Worm (Caenorhabditis elegans) whole organism, L4 larva: ENCODE measurements around the gene cyp-13A8.

ENCODE experiments used
- D1046.2 ChIP-seq: fragments of 200-800 bp; sonication (Bioruptor generic); IDR thresholded peaks from 2 replicates; pipeline ENCODE4 v1.3.6; 2022; ENCODE audit warnings: missing genetic modification characterization, missing compliant biosample characterization
- F10B5.3 ChIP-seq: sonication (generic microtip); optimal IDR thresholded peaks from 2 replicates; lab custom pipeline; 2016; ENCODE audit warnings: mild to moderate bottlenecking, missing genetic modification characterization, missing compliant biosample characterization
- F37D6.2 ChIP-seq: sonication (generic microtip); optimal IDR thresholded peaks from 2 replicates; lab custom pipeline; 2016; ENCODE audit warnings: mild to moderate bottlenecking, missing genetic modification characterization, missing compliant biosample characterization
- R02D3.7 ChIP-seq: fragments of 150-350 bp; sonication (generic microtip); optimal IDR thresholded peaks from 3 replicates; lab custom pipeline; 2014; ENCODE audit warnings: missing biosample characterization, missing genetic modification characterization
- Y48G9A.11 ChIP-seq: fragments of 200-800 bp; sonication (Bioruptor generic); IDR thresholded peaks from 2 replicates; pipeline ENCODE4 v1.3.6; 2022; ENCODE audit warnings: missing genetic modification reagents, missing genetic modification characterization, missing compliant biosample characterization
- ZK337.2 ChIP-seq: fragments of 200-800 bp; sonication (Bioruptor generic); IDR thresholded peaks from 2 replicates; pipeline ENCODE4 v1.3.6; 2022; ENCODE audit warnings: missing genetic modification reagents, missing genetic modification characterization, missing compliant biosample characterization
- aha-1 ChIP-seq: fragments of 150-350 bp; peaks from one replicate; lab custom pipeline; 2014; ENCODE audit warnings: missing biosample characterization, missing genetic modification characterization
- ceh-82 ChIP-seq: sonication (generic microtip); optimal IDR thresholded peaks from 2 replicates; lab custom pipeline; 2017; ENCODE audit warnings: missing biosample characterization, missing genetic modification characterization
- ces-1 ChIP-seq: fragments of 150-350 bp; sonication (generic microtip); optimal IDR thresholded peaks from 4 replicates; lab custom pipeline; 2014; ENCODE audit warnings: missing biosample characterization, missing genetic modification reagents, missing genetic modification characterization
- ctbp-1 ChIP-seq: fragments of 200-800 bp; sonication (Bioruptor generic); IDR thresholded peaks from 2 replicates; pipeline ENCODE4 v1.3.6; 2022; ENCODE audit warnings: missing genetic modification reagents, missing genetic modification characterization, missing compliant biosample characterization
- daf-16 ChIP-seq, 3 experiments: sonication (generic microtip); optimal IDR thresholded peaks; 2 replicates each; lab custom pipeline; 2016 to 2017; ENCODE audit warnings: missing genetic modification characterization in 3 of 3, missing genetic modification reagents in 3 of 3, mild to moderate bottlenecking in 2 of 3, missing compliant biosample characterization in 2 of 3, missing biosample characterization in 1 of 3, moderate library complexity in 1 of 3
- daf-19 ChIP-seq: fragments of 200-800 bp; sonication (Bioruptor generic); conservative IDR thresholded peaks from 2 replicates; pipeline ENCODE4 v1.3.6; 2022; ENCODE audit warnings: missing genetic modification characterization, missing compliant biosample characterization
- daf-8 ChIP-seq: fragments of 200-800 bp; sonication (Bioruptor generic); IDR thresholded peaks from 2 replicates; pipeline ENCODE4 v1.3.6; 2022; ENCODE audit warnings: missing genetic modification characterization, missing compliant biosample characterization
- dmd-6 ChIP-seq: fragments of 200-800 bp; sonication (Bioruptor generic); IDR thresholded peaks from 2 replicates; pipeline ENCODE4 v1.3.6; 2022; ENCODE audit warnings: missing genetic modification reagents, missing genetic modification characterization, missing compliant biosample characterization
- dmd-8 ChIP-seq: fragments of 200-800 bp; sonication (Bioruptor generic); IDR thresholded peaks from 2 replicates; pipeline ENCODE4 v1.3.6; 2022; ENCODE audit warnings: missing genetic modification characterization, missing compliant biosample characterization
- dmd-9 ChIP-seq: fragments of 200-800 bp; sonication (Bioruptor generic); IDR thresholded peaks from 2 replicates; pipeline ENCODE4 v1.3.6; 2022; ENCODE audit warnings: missing genetic modification reagents, missing genetic modification characterization, missing compliant biosample characterization
- duxl-1 ChIP-seq: sonication (generic microtip); optimal IDR thresholded peaks from 2 replicates; lab custom pipeline; 2016; ENCODE audit warnings: mild to moderate bottlenecking, missing genetic modification characterization, moderate library complexity, missing compliant biosample characterization; ENCODE audit not compliant: poor library complexity
- egl-43 ChIP-seq: fragments of 200-800 bp; sonication (Bioruptor generic); IDR thresholded peaks from 2 replicates; pipeline ENCODE4 v1.3.6; 2022; ENCODE audit warnings: missing genetic modification reagents, missing genetic modification characterization, missing compliant biosample characterization
- hif-1 ChIP-seq, 2 experiments: sonication (generic microtip); optimal IDR thresholded peaks; 2 replicates each; lab custom pipeline; 2016 to 2017; ENCODE audit warnings: missing compliant biosample characterization in 2 of 2, missing genetic modification characterization in 2 of 2, missing genetic modification reagents in 2 of 2, missing genotype in 2 of 2, mild to moderate bottlenecking in 1 of 2
- hlh-11 ChIP-seq: fragments of 200-800 bp; sonication (Bioruptor generic); optimal IDR thresholded peaks from 2 replicates; lab custom pipeline; 2018; ENCODE audit warnings: mild to moderate bottlenecking, missing genetic modification characterization, missing compliant biosample characterization
- jun-1 ChIP-seq: fragments of 150-350 bp; optimal IDR thresholded peaks from 2 replicates; lab custom pipeline; 2014; ENCODE audit warnings: missing biosample characterization, missing genetic modification reagents, missing genetic modification characterization
- lin-38 ChIP-seq: fragments of 200-800 bp; sonication (Bioruptor generic); IDR thresholded peaks from 2 replicates; pipeline ENCODE4 v1.3.6; 2022; ENCODE audit warnings: missing genetic modification reagents, missing genetic modification characterization, missing compliant biosample characterization
- lin-39 ChIP-seq: fragments of 150-350 bp; optimal IDR thresholded peaks from 2 replicates; lab custom pipeline; 2014; ENCODE audit warnings: missing biosample characterization, missing genetic modification reagents, missing genetic modification characterization
- madf-9 ChIP-seq: fragments of 200-800 bp; sonication (Bioruptor generic); conservative IDR thresholded peaks from 2 replicates; pipeline ENCODE4 v1.3.6; 2022; ENCODE audit warnings: missing genetic modification reagents, missing genetic modification characterization, missing compliant biosample characterization
- nhr-11 ChIP-seq: fragments of 150-350 bp; optimal IDR thresholded peaks from 2 replicates; lab custom pipeline; 2014; ENCODE audit warnings: missing biosample characterization, missing genetic modification characterization
- nhr-237 ChIP-seq: sonication (generic microtip); optimal IDR thresholded peaks from 2 replicates; lab custom pipeline; 2017; ENCODE audit warnings: missing biosample characterization, missing genetic modification characterization
- nhr-28 ChIP-seq: fragments of 150-350 bp; optimal IDR thresholded peaks from 2 replicates; lab custom pipeline; 2014; ENCODE audit warnings: missing biosample characterization, missing genetic modification characterization
- nhr-42 ChIP-seq: fragments of 200-800 bp; sonication (Bioruptor generic); IDR thresholded peaks from 2 replicates; pipeline ENCODE4 v1.3.6; 2022; ENCODE audit warnings: missing genetic modification characterization, missing compliant biosample characterization
- nhr-48 ChIP-seq: sonication (generic microtip); optimal IDR thresholded peaks from 2 replicates; lab custom pipeline; 2016; ENCODE audit warnings: mild to moderate bottlenecking, missing genetic modification characterization, missing compliant biosample characterization
- nhr-6 ChIP-seq: fragments of 150-350 bp; optimal IDR thresholded peaks from 2 replicates; lab custom pipeline; 2014; ENCODE audit warnings: missing biosample characterization, missing genetic modification characterization
- nhr-77 ChIP-seq: fragments of 150-350 bp; optimal IDR thresholded peaks from 2 replicates; lab custom pipeline; 2014; ENCODE audit warnings: missing biosample characterization, missing genetic modification characterization
- pha-4 ChIP-seq, 2 experiments: fragments of 150-350 bp in 1 of 2; fragments of 200-800 bp in 1 of 2; sonication (Bioruptor generic) in 1 of 2; IDR thresholded peaks in 1 of 2; optimal IDR thresholded peaks in 1 of 2; 2 replicates each; pipeline versions ENCODE4 v1.3.6 to Lab custom; 2014 to 2022; ENCODE audit warnings: missing genetic modification characterization in 2 of 2, missing genetic modification reagents in 2 of 2, missing biosample characterization in 1 of 2, missing compliant biosample characterization in 1 of 2
- set-16 ChIP-seq: fragments of 200-800 bp; sonication (Bioruptor generic); IDR thresholded peaks from 2 replicates; pipeline ENCODE4 v1.3.6; 2022; ENCODE audit warnings: missing genetic modification reagents, missing genetic modification characterization, missing compliant biosample characterization
- snpc-4 ChIP-seq: fragments of 150-350 bp; optimal IDR thresholded peaks from 2 replicates; lab custom pipeline; 2014; ENCODE audit warnings: missing biosample characterization, missing genetic modification characterization
- spr-1 ChIP-seq: sonication (generic microtip); optimal IDR thresholded peaks from 2 replicates; lab custom pipeline; 2016; ENCODE audit warnings: mild to moderate bottlenecking, missing genetic modification characterization, missing compliant biosample characterization
- tag-97 ChIP-seq: fragments of 200-800 bp; sonication (Bioruptor generic); IDR thresholded peaks from 2 replicates; pipeline ENCODE4 v1.3.6; 2022; ENCODE audit warnings: missing genetic modification characterization, missing compliant biosample characterization
- unc-130 ChIP-seq: sonication (generic microtip); optimal IDR thresholded peaks from 2 replicates; lab custom pipeline; 2016; ENCODE audit warnings: missing genetic modification reagents, missing genetic modification characterization, missing compliant biosample characterization
- unc-39 ChIP-seq: sonication (generic microtip); optimal IDR thresholded peaks from 2 replicates; lab custom pipeline; 2017; ENCODE audit warnings: missing biosample characterization, missing genetic modification characterization
- vab-7 ChIP-seq: fragments of 200-800 bp; sonication (Bioruptor generic); IDR thresholded peaks from 2 replicates; pipeline ENCODE4 v1.3.6; 2022; ENCODE audit warnings: missing genetic modification reagents, missing genetic modification characterization, missing compliant biosample characterization
- zfp-3 ChIP-seq: fragments of 200-800 bp; sonication (Bioruptor generic); conservative IDR thresholded peaks from 2 replicates; pipeline ENCODE4 v1.3.6; 2022; ENCODE audit warnings: missing genetic modification reagents, missing genetic modification characterization, missing compliant biosample characterization
- zip-2 ChIP-seq: fragments of 150-350 bp; optimal IDR thresholded peaks from 2 replicates; lab custom pipeline; 2014; ENCODE audit warnings: missing biosample characterization, missing genetic modification characterization
- ztf-11 ChIP-seq: fragments of 150-350 bp; optimal IDR thresholded peaks from 2 replicates; lab custom pipeline; 2014; ENCODE audit warnings: missing biosample characterization, missing genetic modification characterization

The cyp-13A8 gene

ce11 chrII:9827852-9828251 is 20.5 kb upstream of the cyp-13A8 start, which contains the start of gene eyg-1:
Gene eyg-1 (minus strand): TSS chrII:9827952.
- TF ChIP-seq D1046.2 (no peak), pha-4 (GFP tag; IDR thresholded peaks at IDR 0.05; lab: Robert Waterston, UW) (no peak), pha-4 (tag; optimal IDR thresholded peaks at IDR 0.05; lab: Kevin White, UChicago) (no peak), aha-1 (peak; percentile 53), ceh-82 (tag; lab: Kevin White, UChicago) (no peak), unc-130 (GFP tag; lab: Kevin White, UChicago) (no peak), hlh-11 (tag; lab: Kevin White, UChicago) (no peak)
- TF ChIP-seq, all 104 proteins: peak for 1

DNA sequence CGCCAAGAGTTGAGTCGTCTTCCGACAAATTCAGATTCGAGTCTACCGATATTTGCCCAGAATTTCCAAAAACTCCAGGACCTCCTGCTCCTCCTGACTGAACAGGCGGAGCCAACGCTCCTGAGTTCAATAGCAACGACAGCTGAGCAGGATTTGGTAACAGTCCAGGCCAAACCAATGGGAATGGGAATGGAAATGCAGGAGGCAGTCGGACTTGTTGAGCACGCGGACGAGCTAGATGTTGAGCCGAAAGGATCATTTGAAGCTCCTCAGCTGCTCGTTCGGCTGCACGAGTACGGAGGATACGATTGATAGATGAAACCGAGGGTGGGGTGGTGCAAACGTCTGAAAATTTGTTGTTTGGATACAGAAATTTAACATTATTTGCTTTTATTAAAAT is 19.6 kb upstream of the cyp-13A8 start:
- TF ChIP-seq aha-1: peak; percentile 56
- no peak for TF ChIP-seq daf-16 (GFP tag; optimal IDR thresholded peaks at IDR 0.05; lab: Kevin White, UChicago)
- no peak for TF ChIP-seq daf-16 (tag; optimal IDR thresholded peaks at IDR 0.05; lab: Kevin White, UChicago)
- TF ChIP-seq F10B5.3 (tag; lab: Kevin White, UChicago): no peak

DNA sequence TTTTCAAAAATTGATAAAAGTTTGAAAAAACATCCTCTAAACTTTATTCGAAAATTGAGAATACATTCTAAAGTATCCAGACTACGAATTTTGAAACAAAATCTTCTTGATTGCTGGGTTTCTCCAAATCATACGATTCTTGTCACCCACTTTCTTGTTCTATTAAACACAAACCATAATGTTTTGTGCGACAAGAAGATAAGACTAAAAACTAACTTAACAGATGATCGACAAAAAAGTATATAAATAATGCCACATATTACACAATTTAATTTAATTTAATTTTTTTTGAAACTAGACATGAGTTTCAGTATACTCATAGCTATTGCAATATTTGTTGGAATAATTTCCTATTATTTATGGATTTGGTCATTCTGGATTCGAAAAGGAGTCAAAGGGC is 4.0 kb downstream of the cyp-13A8 start, which contains the start of gene cyp-13A7:
Gene cyp-13A7, plus strand, starts transcription at position 301 of the 400 bp plus-strand sequence.
- peak; percentile 17 for TF ChIP-seq nhr-28 (tag; lab: Kevin White, UChicago)
- TF ChIP-seq dmd-6: peak; percentile 6; the same call in 1 of the 2 replicates
- no peak for TF ChIP-seq ztf-11

ce11 chrII:9802642-9803041 is 4.7 kb downstream of the cyp-13A8 start, which contains the start of gene cyp-13A6:
Gene cyp-13A6 (minus strand): TSS chrII:9802821.
- TF ChIP-seq R02D3.7: no peak
- no peak for TF ChIP-seq spr-1 (tag; lab: Kevin White, UChicago)
- TF ChIP-seq nhr-11: no peak
- TF ChIP-seq Y48G9A.11 (GFP tag; lab: Robert Waterston, UW): no peak
- no peak for TF ChIP-seq daf-16 (GFP tag; optimal IDR thresholded peaks at IDR 0.05; lab: Kevin White, UChicago)
- TF ChIP-seq daf-16 (tag; optimal IDR thresholded peaks at IDR 0.05; lab: Kevin White, UChicago): peak; percentile 68
- no peak for TF ChIP-seq F37D6.2 (tag; lab: Kevin White, UChicago)
- TF ChIP-seq unc-39 (tag; lab: Kevin White, UChicago): no peak
- no peak for TF ChIP-seq tag-97 (GFP tag; lab: Robert Waterston, UW)
- no peak for TF ChIP-seq set-16
- TF ChIP-seq nhr-77 (tag; lab: Kevin White, UChicago): no peak
- TF ChIP-seq nhr-28 (tag; lab: Kevin White, UChicago): peak; percentile 63
- TF ChIP-seq nhr-6 (tag; lab: Kevin White, UChicago): no peak
- TF ChIP-seq jun-1 (tag; lab: Kevin White, UChicago): no peak
- peak; percentile 46; the same call in 1 of the 2 replicates for TF ChIP-seq dmd-6
- no peak for TF ChIP-seq snpc-4
- peak; percentile 18 for TF ChIP-seq hlh-11 (tag; lab: Kevin White, UChicago)
- TF ChIP-seq unc-130 (GFP tag; lab: Kevin White, UChicago): no peak
- no peak for TF ChIP-seq zfp-3 (GFP tag; lab: Robert Waterston, UW)
- TF ChIP-seq ces-1 (GFP tag; lab: Kevin White, UChicago): no peak
- no peak for TF ChIP-seq dmd-8 (GFP tag; lab: Robert Waterston, UW)
- no peak for TF ChIP-seq daf-8 (GFP tag; lab: Robert Waterston, UW)

DNA sequence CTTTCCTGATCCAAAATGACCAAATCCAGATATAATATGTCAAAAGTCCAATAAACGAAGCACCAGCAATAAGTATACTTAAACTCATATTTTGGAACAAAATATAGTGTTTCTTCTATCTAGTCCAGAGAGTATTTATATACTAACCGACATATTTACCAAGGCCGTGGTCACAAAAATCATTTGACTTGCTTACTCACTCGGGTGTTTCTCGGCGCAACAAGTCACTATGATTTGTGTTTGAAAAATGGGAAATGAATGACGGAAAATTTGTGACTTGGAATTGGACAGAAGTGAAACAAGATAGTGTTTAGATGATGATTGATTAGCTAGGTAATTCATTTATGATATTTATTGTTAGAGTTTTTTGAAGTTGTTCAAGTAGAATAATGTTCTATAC is 7.1 kb downstream of the cyp-13A8 start, which contains the start of gene cyp-13A5:
Gene cyp-13A5, minus strand, starts transcription at position 112 of the 400 bp plus-strand sequence.
- TF ChIP-seq R02D3.7 (no peak), spr-1 (tag; lab: Kevin White, UChicago) (no peak), ctbp-1 (no peak), daf-19 (no peak), nhr-237 (no peak), daf-8 (GFP tag; lab: Robert Waterston, UW) (no peak), jun-1 (tag; lab: Kevin White, UChicago) (no peak), egl-43 (GFP tag; lab: Robert Waterston, UW) (no peak), dmd-9 (GFP tag; lab: Robert Waterston, UW) (no peak), aha-1 (no peak), zip-2 (tag; lab: Kevin White, UChicago) (no peak), vab-7 (GFP tag; lab: Robert Waterston, UW) (no peak), nhr-6 (tag; lab: Kevin White, UChicago) (no peak), nhr-28 (tag; lab: Kevin White, UChicago) (peak; percentile 89), lin-38 (GFP tag; lab: Robert Waterston, UW) (no peak), madf-9 (GFP tag; lab: Robert Waterston, UW) (no peak), ZK337.2 (no peak), hif-1 (tag; optimal IDR thresholded peaks at IDR 0.05; lab: Kevin White, UChicago) (no peak), nhr-48 (tag; lab: Kevin White, UChicago) (no peak), hlh-11 (tag; lab: Kevin White, UChicago) (peak; percentile 73), Y48G9A.11 (GFP tag; lab: Robert Waterston, UW) (no peak), lin-39 (tag; lab: Kevin White, UChicago) (no peak), duxl-1 (tag; lab: Kevin White, UChicago) (no peak), ceh-82 (tag; lab: Kevin White, UChicago) (no peak), nhr-42 (GFP tag; lab: Robert Waterston, UW) (no peak)
